Worm (Caenorhabditis elegans) whole organism, midembryonic: ENCODE measurements around the gene hrpf-2.

Experiments used
- cog-1 ChIP-seq: sonication (generic microtip); optimal IDR thresholded peaks from 2 replicates; lab custom pipeline; 2016; ENCODE audit warnings: missing genetic modification characterization, missing compliant biosample characterization
- med-1 ChIP-seq: sonication (generic microtip); optimal IDR thresholded peaks from 2 replicates; lab custom pipeline; 2017; ENCODE audit warnings: missing genetic modification characterization, mild to moderate bottlenecking, missing compliant biosample characterization, antibody characterized with exemption, missing genetic modification reagents; ENCODE audit not compliant: insufficient read depth
- ref-1 ChIP-seq: fragments of 200-800 bp; sonication (Bioruptor generic); conservative IDR thresholded peaks from 2 replicates; pipeline ENCODE4 v1.3.6; 2022; ENCODE audit warnings: missing genetic modification reagents, missing genetic modification characterization, missing compliant biosample characterization
- ztf-29 ChIP-seq: fragments of 200-800 bp; sonication (Bioruptor generic); IDR thresholded peaks from 2 replicates; pipeline ENCODE4 v1.3.6; 2022; ENCODE audit warnings: missing genetic modification reagents, missing genetic modification characterization, missing compliant biosample characterization

- TF ChIP-seq cog-1 (tag; lab: Kevin White, UChicago) (no peak), med-1 (GFP tag; lab: Kevin White, UChicago) (no peak), ztf-29 (GFP tag; lab: Robert Waterston, UW) (no peak), ref-1 (GFP tag; lab: Robert Waterston, UW) (no peak)
Measured at ce11 chrIV:6378398-6378797, 2.1 kb upstream of the hrpf-2 start.
